Worm (Caenorhabditis elegans): ENCODE data around the gene his-60.

DNA sequence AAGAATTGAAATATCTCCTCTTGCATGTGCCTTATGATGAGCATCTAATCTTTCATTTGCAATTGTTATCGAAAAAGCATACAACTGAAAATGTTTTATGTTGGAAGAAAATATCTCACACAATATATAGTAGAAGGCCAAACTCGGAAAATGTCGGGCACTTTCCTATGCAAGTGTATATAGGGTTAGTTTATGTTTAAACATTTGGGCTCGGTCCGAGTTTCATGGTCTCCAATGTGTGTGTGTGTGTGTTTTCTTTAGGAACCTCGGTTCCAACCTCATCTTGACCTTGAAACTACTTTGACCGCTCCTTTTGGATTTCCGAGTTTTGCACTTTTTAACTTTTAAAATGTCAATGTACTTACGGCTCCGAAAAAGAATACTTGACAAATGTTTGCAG, 11.5 kb upstream of the his-60 start:
- TF ChIP-seq zag-1 (tag; optimal IDR thresholded peaks at IDR 0.05) (no peak), fos-1 (tag; optimal IDR thresholded peaks at IDR 0.05) (no peak), lin-13 (GFP tag; optimal IDR thresholded peaks at IDR 0.05) (no peak), skn-1 (tag; optimal IDR thresholded peaks at IDR 0.05) (no peak), mdl-1 (tag; optimal IDR thresholded peaks at IDR 0.05) (no peak), elt-1 (tag; optimal IDR thresholded peaks at IDR 0.05) (no peak), ama-1 (optimal IDR thresholded peaks at IDR 0.05) (no peak), nhr-12 (tag; optimal IDR thresholded peaks at IDR 0.05) (no peak)

All from whole organism, L2 larva.